Worm (Caenorhabditis elegans) whole organism, L4 larva: ENCODE measurements around the gene F54G2.1.

Experiments used
- ZK546.5 ChIP-seq, 2 experiments: sonication (generic microtip); optimal IDR thresholded peaks; 2 replicates each; lab custom pipeline; 2017; ENCODE audit warnings: missing biosample characterization in 2 of 2, missing genetic modification characterization in 2 of 2
- ceh-44 ChIP-seq: fragments of 200-800 bp; sonication (Bioruptor generic); IDR thresholded peaks from 2 replicates; pipeline ENCODE4 v1.3.6; 2022; ENCODE audit warnings: missing genetic modification reagents, missing genetic modification characterization, missing compliant biosample characterization
- ceh-82 ChIP-seq: sonication (generic microtip); optimal IDR thresholded peaks from 2 replicates; lab custom pipeline; 2017; ENCODE audit warnings: missing biosample characterization, missing genetic modification characterization
- daf-12 ChIP-seq: fragments of 150-350 bp; optimal IDR thresholded peaks from 2 replicates; lab custom pipeline; 2014; ENCODE audit warnings: missing biosample characterization, missing genetic modification reagents, missing genetic modification characterization
- lin-13 ChIP-seq: fragments of 150-350 bp; optimal IDR thresholded peaks from 2 replicates; lab custom pipeline; 2014; ENCODE audit warnings: missing biosample characterization, missing genetic modification reagents, missing genetic modification characterization
- nhr-77 ChIP-seq: fragments of 150-350 bp; optimal IDR thresholded peaks from 2 replicates; lab custom pipeline; 2014; ENCODE audit warnings: missing biosample characterization, missing genetic modification characterization
- skn-1 ChIP-seq: fragments of 150-350 bp; optimal IDR thresholded peaks from 2 replicates; lab custom pipeline; 2014; ENCODE audit warnings: missing biosample characterization, missing genetic modification characterization

- TF ChIP-seq daf-12 (tag; lab: Kevin White, UChicago), result no peak
- TF ChIP-seq ceh-44 (GFP tag; lab: Robert Waterston, UW), result no peak
- no peak for TF ChIP-seq lin-13 (GFP tag; lab: Kevin White, UChicago)
- no peak for TF ChIP-seq nhr-77
- no peak for TF ChIP-seq skn-1 (tag; lab: Kevin White, UChicago)
- no peak for TF ChIP-seq ZK546.5 (tag; optimal IDR thresholded peaks at IDR 0.05; lab: Kevin White, UChicago)
- no peak for TF ChIP-seq ceh-82 (tag; lab: Kevin White, UChicago)
Observed at ce11 chrX:2700649-2701048, 36.5 kb upstream of the F54G2.1 start.
